Fruit fly (Drosophila melanogaster) S2 (cell line): ENCODE data around the gene CG42692.

Source experiments
- CG8478 ChIP-seq: fragments of >200 bp; optimal IDR thresholded peaks from 2 replicates; lab custom pipeline; 2018
- CTCF ChIP-seq, 2 experiments: fragments of >200 bp; optimal IDR thresholded peaks; 2 replicates each; lab custom pipeline; 2018

DNA sequence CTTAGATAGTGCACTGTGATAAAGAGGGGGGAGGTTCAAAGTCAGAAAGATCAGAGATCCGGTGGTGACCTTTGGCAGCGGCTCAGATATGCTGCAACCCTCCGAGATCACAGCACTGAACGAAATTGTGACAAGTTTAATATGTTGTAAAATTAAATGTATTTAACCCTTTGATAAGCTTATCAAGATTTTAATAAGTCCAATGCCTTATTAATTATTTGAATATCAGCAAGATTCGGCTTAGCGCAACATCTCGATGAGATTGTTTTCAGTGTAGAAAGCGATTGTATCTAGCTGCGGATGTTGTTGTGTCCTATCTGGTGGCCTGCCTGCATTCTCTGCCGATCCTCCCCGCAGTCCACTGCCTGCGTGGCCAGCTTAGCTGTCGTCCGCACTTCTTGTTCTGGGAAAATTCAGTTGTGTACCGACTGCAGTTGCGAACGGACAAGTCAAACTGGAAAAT lies 39.3 kb downstream of the CG42692 start, which contains the start of gene NimC4:
- TF ChIP-seq CG8478 (lab: Kevin White, UChicago) = no peak
- TF ChIP-seq CTCF (optimal IDR thresholded peaks at IDR 0.05; lab: Kevin White, UChicago) = no peak
